Worm (Caenorhabditis elegans) whole organism, L4/young adult: ENCODE measurements around the gene F32D8.4.

Experiments used
- W03F9.2 ChIP-seq: fragments of 150-350 bp; optimal IDR thresholded peaks from 2 replicates; lab custom pipeline; 2014; ENCODE audit warnings: missing biosample characterization, missing genetic modification characterization
- dao-5 ChIP-seq: sonication (generic microtip); optimal IDR thresholded peaks from 2 replicates; lab custom pipeline; 2016; ENCODE audit warnings: missing genotype, missing genetic modification characterization, moderate library complexity, missing compliant biosample characterization
- him-1 ChIP-seq: sonication (generic microtip); optimal IDR thresholded peaks from 2 replicates; lab custom pipeline; 2016; ENCODE audit warnings: missing genotype, missing genetic modification reagents, missing genetic modification characterization, missing compliant biosample characterization

The F32D8.4 gene

DNA sequence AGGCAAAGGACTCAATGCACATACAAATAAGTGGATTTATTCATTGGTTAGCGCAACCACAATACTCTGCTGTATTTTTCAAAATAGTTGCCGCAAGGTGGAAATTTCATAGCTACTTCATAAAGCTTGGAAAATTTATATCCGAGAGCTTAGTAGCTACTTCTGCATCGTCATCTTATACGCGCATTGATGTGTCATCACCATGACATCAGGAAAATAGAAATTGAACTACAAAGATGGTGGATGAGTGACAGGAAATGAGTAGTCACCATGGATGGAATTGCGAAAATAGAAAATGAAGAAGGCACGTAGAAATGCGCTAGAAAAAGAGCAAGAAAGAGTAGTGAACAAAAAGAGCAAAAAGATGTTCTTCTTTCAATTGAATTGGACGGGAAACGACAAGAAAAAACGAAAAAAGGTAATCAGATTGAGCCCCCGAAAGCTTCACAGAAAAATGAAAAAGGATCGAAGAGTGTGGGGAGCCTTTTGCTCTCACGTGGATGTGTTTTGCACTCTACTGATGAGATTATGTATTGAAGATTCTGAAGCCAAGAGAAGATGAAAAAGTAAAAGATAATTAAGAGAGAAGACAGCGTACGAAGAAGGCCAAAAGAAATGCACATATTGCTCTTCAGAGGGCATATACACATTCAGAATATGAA lies 18.3 kb downstream of the F32D8.4 start:
- no peak for TF ChIP-seq W03F9.2 (tag; lab: Kevin White, UChicago)
- TF ChIP-seq dao-5: no peak
- TF ChIP-seq him-1 (tag; lab: Kevin White, UChicago): no peak

DNA sequence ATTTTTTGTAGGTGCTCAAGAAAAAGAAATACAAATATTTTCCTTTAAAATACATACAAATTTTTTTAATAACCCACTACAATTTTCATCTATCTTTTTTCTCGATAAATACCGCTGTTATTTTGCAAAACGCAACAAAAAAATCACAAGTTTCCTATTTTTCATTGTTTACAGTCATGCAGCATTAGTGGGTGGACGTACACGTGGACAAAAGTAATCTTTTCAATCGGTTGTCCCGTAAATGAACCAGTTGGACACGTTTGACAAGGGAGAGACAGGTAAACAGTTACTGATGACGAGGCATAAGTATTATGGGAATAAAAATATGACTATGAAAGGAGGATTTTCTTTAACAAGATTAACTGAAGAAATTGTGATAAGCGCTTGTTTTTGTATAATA lies 20.2 kb downstream of the F32D8.4 start:
- TF ChIP-seq him-1 (tag; lab: Kevin White, UChicago) (no peak), W03F9.2 (tag; lab: Kevin White, UChicago) (no peak), dao-5 (no peak)

DNA sequence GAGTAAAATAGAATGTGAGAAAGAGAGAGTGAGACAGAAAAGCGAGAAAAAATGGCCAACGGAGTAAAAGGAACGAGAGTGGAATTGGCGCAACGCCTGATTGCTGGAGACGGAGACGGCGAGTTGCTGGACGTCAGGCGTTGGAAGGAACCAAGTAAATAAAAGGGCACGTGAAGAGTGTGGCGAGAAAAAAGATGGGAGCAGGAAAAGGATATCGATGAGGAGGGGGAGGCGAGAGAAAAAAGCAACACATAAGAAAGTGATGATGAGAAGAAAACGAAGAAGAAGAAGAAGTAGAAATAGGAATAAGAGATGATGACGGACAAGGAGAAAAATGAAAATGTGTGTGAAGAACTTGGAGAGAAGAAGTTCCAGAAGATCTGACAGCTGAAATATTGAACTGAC lies 21.9 kb downstream of the F32D8.4 start:
- TF ChIP-seq dao-5 (no peak), him-1 (tag; lab: Kevin White, UChicago) (peak; percentile 88), W03F9.2 (tag; lab: Kevin White, UChicago) (peak; percentile 25)

DNA sequence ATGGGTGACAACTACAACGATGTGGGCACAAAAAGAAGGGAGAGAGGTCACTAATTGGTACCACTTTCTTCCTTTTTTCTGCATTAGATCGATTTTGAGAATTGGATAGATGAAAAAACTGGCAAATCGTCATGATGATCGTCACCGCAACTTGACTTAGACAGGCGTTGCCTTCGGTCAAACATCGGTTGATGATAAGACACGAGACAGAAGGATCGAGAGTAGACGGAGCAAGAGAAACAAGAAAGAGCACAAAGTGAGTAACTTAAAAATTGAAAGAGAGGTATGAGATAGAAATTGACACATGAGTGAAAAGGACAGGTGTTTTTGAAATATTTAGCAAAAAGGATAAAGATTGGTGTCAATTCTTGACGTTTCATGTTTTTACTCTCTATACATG lies 23.3 kb downstream of the F32D8.4 start:
- no peak for TF ChIP-seq W03F9.2 (tag; lab: Kevin White, UChicago)
- TF ChIP-seq him-1 (tag; lab: Kevin White, UChicago): no peak
- no peak for TF ChIP-seq dao-5

DNA sequence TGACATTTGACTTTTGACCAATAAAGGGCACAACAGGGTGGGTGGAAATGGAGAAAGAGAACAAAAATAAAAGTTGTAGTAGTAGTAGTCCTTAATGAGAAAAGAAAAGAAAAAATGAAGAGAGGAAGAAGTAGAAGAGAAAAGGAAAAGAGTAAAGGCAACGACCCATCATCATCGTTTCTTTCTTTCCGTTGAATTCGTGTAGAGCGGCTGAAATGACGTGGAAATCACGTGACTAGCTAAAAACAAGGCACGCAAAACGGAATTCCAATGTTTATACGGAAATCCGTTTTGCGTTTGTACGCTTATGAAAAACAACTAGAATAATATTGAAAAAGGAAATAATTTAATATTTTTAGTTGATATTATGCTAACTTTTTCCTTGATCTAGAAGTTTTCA lies 25.8 kb downstream of the F32D8.4 start:
- no peak for TF ChIP-seq dao-5
- no peak for TF ChIP-seq him-1 (tag; lab: Kevin White, UChicago)
- TF ChIP-seq W03F9.2 (tag; lab: Kevin White, UChicago): no peak

DNA sequence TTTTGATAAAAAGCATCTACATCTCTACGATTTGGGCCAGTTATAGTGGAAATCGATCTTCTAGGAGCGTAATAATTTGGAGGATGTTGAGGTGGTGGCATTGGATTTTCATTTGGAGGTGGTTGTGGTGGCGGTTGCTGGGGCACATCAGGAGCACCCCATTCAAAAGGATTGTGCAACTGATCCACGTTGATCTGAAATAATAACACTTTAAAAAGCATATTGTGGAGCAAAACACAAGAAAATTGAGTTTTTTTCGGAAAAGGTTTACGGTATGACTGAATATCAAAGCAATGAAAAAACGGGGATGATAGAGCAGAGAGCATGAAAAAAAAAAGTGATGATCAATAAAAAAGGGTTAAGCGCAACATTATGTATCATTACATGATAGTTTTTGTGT lies 27.8 kb downstream of the F32D8.4 start, which contains the start of gene saeg-1:
TSS of gene saeg-1 (minus strand) at position 101 of the 400 bp plus-strand sequence.
- TF ChIP-seq him-1 (tag; lab: Kevin White, UChicago): no peak
- no peak for TF ChIP-seq W03F9.2 (tag; lab: Kevin White, UChicago)
- TF ChIP-seq dao-5: no peak

DNA sequence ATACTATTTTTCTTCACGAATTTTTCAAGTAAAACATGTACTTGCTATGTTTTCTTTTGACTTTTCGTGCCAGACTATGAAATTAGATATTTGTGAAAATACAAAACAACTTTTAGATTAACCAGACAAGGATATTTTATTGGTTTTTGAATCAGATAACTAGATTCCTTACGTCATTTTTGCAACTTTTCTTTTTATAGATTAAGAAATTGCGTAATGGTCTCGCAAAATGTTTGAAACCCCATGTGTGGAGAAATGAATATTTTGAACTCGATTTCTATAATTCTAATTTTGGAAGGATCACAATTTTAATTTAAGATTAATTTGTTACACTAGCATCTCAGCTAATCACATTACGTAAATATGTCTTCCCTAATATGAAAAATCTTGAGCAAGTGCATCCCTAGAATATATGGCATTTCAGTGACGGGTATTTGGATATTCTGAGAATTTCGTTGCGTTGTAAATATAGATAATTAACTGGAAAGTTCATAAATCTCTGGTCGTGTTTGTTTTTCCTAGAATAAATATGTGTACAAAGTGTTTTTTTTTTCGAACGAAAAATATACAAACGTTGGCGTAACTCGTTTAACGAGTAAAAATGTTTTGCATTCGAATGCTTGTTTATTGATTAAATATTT lies 30.8 kb downstream of the F32D8.4 start:
- no peak for TF ChIP-seq W03F9.2 (tag; lab: Kevin White, UChicago)
- no peak for TF ChIP-seq him-1 (tag; lab: Kevin White, UChicago)
- no peak for TF ChIP-seq dao-5

DNA sequence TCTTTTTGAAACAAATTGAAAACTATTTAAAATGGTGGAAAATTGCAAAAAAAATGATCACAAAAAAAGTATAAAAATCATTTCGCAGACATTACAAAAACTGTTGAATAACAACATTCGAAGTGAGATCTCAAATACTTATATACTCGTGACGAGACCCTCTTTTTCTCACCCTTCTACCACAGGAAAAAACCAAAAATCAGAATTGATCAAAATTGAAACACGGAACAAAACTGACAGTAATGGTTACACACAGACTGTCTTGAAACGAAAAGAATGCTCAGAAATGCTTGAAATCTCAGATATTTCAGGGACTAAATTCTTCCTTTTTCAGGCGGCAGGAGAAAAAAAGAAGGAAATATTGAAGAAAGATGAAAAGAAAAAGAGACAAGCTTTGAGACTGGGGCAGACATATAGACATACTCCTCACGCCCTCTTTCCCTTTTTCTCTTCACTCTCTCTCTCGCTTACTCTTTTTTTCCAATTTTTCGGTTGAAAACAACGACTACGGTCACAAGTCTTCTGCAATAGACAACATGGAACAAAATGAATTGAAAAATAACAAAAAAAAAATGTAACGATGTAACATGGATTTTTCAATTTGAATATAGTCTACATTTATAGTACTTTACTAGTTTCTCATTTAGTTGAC lies 31.6 kb downstream of the F32D8.4 start:
- no peak for TF ChIP-seq dao-5
- no peak for TF ChIP-seq W03F9.2 (tag; lab: Kevin White, UChicago)
- TF ChIP-seq him-1 (tag; lab: Kevin White, UChicago): no peak

DNA sequence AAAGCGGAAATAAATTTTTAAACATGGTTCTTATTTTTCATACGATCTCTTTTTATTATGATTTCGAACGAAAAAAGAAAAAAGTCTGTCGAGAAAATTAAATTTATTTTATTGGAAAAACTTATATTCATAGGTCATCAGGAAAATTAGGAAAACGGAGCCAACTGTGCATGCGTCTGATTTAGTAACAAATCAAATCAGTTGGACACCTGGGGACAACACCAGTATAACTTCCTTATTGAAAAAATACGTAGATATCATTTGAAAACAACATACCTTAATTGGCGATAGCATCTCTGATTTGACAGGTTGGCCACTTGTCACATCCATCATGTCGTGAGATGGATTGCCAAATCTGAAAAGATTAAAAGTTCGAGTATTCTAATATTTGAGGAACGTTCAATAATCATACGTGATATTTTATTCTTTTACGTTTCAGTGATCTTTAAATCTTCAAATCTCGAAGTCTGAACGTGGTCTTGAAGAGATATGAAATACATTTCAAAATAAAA lies 32.8 kb downstream of the F32D8.4 start:
- no peak for TF ChIP-seq him-1 (tag; lab: Kevin White, UChicago)
- TF ChIP-seq W03F9.2 (tag; lab: Kevin White, UChicago): no peak
- no peak for TF ChIP-seq dao-5

DNA sequence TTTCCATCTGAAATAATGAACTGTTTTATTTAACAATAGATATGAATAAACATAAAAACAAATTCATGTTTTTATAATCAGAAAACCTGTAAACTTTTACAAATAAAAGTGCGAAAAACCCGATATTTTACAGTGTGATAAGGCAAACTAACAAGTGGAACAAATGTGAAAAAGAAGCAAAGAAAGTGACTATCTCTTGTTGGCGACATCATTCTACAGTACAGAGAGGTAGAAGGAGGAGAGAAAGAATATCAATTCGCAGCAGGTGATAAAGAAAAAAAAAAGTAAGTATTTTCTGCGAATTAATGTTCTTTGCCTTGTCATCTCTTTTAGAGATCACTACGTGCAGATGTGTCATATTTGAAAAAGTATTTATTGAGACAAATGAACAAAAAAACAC lies 33.6 kb downstream of the F32D8.4 start:
- TF ChIP-seq W03F9.2 (tag; lab: Kevin White, UChicago) (no peak), him-1 (tag; lab: Kevin White, UChicago) (no peak), dao-5 (no peak)

DNA sequence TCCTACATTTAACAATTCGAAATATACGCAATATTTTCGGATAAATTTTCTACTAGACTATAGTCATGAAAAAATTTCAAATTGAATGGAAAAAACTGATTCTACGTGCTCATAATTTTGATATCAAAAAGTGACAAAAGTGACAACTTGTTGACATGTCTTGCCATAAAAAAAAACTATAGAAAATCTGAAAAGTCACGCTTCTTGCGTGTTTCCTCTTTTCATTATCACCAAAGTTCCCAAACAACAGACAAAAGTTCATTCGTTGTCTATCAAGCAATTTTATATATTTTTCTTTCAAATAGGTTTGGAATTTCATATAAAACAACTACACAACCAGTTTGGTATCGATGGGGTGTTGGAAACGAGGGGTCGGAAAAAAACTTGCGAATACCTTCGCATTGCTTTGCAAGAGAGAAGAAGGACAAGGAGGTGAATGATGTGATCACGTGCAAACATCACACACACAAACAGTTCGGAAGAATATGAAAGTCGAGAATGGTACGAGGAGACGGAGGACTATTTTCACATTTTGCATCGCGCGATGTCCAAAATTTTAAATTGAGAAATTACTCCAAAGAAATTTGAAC lies 34.2 kb downstream of the F32D8.4 start:
- TF ChIP-seq dao-5: no peak
- no peak for TF ChIP-seq him-1 (tag; lab: Kevin White, UChicago)
- no peak for TF ChIP-seq W03F9.2 (tag; lab: Kevin White, UChicago)

DNA sequence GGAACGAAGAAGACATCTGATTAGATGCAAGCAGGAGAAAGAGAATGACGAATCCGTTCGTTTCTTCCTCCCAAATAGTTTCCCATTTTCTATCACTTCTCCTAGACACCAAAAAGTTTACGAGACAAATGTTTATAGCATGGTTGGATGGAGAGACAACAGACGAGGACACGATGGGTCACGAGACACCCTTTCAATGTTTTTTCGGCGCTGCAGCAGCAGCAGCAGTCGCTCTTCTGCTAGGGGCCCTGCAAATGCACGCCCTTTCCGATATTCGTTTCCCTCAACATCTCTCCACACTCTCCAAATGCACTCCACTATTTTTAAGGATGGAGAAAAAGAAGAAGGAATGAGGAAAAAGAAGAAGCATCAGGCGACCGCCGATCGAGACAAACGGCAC lies 35.0 kb downstream of the F32D8.4 start:
- TF ChIP-seq W03F9.2 (tag; lab: Kevin White, UChicago) (peak; percentile 5), him-1 (tag; lab: Kevin White, UChicago) (peak; percentile 62), dao-5 (no peak)

DNA sequence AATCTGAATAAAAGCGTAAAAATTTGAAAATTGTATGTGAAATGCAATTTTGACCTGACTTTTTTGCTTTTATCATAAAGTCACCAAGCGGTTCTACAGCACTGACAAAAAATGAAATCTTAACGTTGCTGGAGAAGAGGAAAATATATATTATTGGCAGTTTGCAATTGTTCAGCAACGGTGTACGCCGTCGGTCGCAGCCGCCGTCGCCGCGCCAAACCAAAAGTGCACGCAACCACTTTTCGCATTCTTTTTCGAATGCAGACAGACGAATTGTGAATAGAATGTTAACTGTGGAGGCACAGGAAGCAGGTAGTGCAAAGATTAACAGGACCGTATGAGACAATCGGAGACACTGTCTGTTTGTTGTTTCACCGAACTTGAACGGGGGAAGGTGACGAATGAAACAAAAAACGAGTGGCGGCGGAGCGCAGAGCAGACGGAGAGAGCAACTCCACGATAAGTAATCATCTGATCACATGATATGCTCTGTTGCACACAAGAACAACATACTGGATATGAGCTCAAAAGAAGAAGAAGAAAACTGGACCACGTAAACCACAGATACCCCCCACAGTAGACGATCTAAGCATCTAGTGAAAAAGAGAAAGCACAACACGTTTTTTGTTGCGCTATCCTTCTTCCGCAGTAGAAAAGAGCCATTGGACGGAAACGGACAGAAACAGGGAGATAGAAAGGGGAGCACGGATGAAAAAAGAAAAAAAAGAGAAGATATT lies 36.3 kb downstream of the F32D8.4 start:
- TF ChIP-seq him-1 (tag; lab: Kevin White, UChicago) (no peak), dao-5 (no peak), W03F9.2 (tag; lab: Kevin White, UChicago) (no peak)
